Fruit fly (Drosophila melanogaster) whole organism, prepupa: ENCODE data around the gene CG17207.

Experiments used
- CG11902 ChIP-seq: fragments of 200-800 bp; sonication (Bioruptor generic); optimal IDR thresholded peaks from 3 replicates; lab custom pipeline; 2016; ENCODE audit warnings: missing biosample characterization, missing genetic modification characterization
- CG16779 ChIP-seq: fragments of 200-800 bp; sonication (Bioruptor generic); optimal IDR thresholded peaks from 3 replicates; lab custom pipeline; 2017; ENCODE audit warnings: missing biosample characterization, mild to moderate bottlenecking, missing genetic modification characterization
- CG31627 ChIP-seq: fragments of 200-800 bp; sonication (Bioruptor generic); optimal IDR thresholded peaks from 3 replicates; lab custom pipeline; 2016; ENCODE audit warnings: missing biosample characterization, missing genetic modification characterization
- CG34406 ChIP-seq: fragments of 200-800 bp; sonication (Bioruptor generic); optimal IDR thresholded peaks from 3 replicates; lab custom pipeline; 2016; ENCODE audit warnings: missing biosample characterization, missing genetic modification characterization
- CG3919 ChIP-seq: fragments of 200-800 bp; sonication (Bioruptor generic); optimal IDR thresholded peaks from 3 replicates; lab custom pipeline; 2016; ENCODE audit warnings: missing biosample characterization, missing genetic modification characterization
- CG7368 ChIP-seq: fragments of 200-800 bp; sonication (Bioruptor generic); optimal IDR thresholded peaks from 3 replicates; lab custom pipeline; 2016; ENCODE audit warnings: missing biosample characterization, missing genetic modification characterization
- CG8319 ChIP-seq: fragments of 200-800 bp; sonication (Bioruptor generic); optimal IDR thresholded peaks from 3 replicates; lab custom pipeline; 2016; ENCODE audit warnings: missing biosample characterization, missing genetic modification characterization
- Eip75B ChIP-seq: fragments of 200-800 bp; sonication (Bioruptor generic); optimal IDR thresholded peaks from 3 replicates; lab custom pipeline; 2016; ENCODE audit warnings: missing biosample characterization, missing genetic modification characterization
- Lpt ChIP-seq: fragments of 200-800 bp; sonication (Bioruptor generic); optimal IDR thresholded peaks from 3 replicates; lab custom pipeline; 2016; ENCODE audit warnings: missing biosample characterization, missing genetic modification characterization
- pdm3 ChIP-seq: fragments of 200-800 bp; sonication (Bioruptor generic); optimal IDR thresholded peaks from 3 replicates; lab custom pipeline; 2016; ENCODE audit warnings: missing biosample characterization, missing genetic modification characterization

DNA sequence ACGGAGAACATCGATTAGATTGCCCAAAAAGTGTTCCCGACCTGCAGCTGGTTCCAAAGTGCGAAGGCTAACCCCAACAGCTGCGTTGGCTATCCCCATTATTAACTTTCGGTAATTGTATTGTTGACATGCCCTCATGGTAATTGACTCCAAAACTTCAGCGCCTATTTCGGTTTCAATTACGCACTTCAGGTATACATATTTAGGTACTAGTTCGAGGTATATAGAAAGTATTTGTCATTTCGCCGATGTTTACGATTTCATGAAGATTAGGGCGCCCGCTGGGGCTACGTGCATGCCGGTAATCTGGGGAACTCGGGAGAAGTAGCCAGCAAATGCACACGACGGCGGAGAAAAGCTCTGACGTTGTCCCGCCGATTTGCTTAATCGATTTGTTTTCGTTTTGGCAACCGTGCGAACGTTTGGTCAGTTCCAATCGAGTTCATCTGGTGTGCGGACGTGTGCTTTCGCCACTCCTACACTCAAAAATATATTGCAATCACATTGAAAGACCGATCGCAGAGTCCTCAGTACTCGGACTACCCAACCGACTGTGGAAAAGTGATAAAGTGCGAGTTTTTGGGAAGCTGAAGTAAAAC lies 2.2 kb upstream of the CG17207 start:
- TF ChIP-seq pdm3 (GFP tag; lab: Kevin White, UChicago) = no peak
- TF ChIP-seq Lpt (GFP tag; lab: Kevin White, UChicago) = no peak
- TF ChIP-seq Eip75B (GFP tag; lab: Kevin White, UChicago) = no peak
- no peak for TF ChIP-seq CG31627 (GFP tag; lab: Kevin White, UChicago)
- no peak for TF ChIP-seq CG11902 (GFP tag; lab: Kevin White, UChicago)
- TF ChIP-seq CG16779 = no peak
- no peak for TF ChIP-seq CG8319
- no peak for TF ChIP-seq CG7368
- no peak for TF ChIP-seq CG3919
- no peak for TF ChIP-seq CG34406 (GFP tag; lab: Kevin White, UChicago)
